Fruit fly (Drosophila melanogaster) whole organism, wandering third instar larva: ENCODE measurements around the gene CG7772.
"Not testable (repeated sequence)": the region's sequence is repeated elsewhere in the genome, so short reads cannot be mapped to it uniquely, and the experiment has no call there.

Experiments
- Abd-B ChIP-seq: fragments of >200 bp; optimal IDR thresholded peaks from 2 replicates; lab custom pipeline; 2017; ENCODE audit warnings: missing biosample characterization, missing genetic modification characterization
- CG32264 ChIP-seq: fragments of 200-800 bp; sonication (Bioruptor generic); optimal IDR thresholded peaks from 2 replicates; lab custom pipeline; 2016; ENCODE audit warnings: missing biosample characterization, missing genetic modification characterization
- CG9705 ChIP-seq: fragments of 200-800 bp; sonication (Bioruptor generic); optimal IDR thresholded peaks from 2 replicates; lab custom pipeline; 2018; ENCODE audit warnings: missing biosample characterization, mild to moderate bottlenecking, missing genetic modification characterization
- Dfd ChIP-seq: fragments of >200 bp; optimal IDR thresholded peaks from 2 replicates; lab custom pipeline; 2017; ENCODE audit warnings: missing biosample characterization, missing genetic modification characterization
- HLH106 ChIP-seq: fragments of 200-800 bp; optimal IDR thresholded peaks from 3 replicates; lab custom pipeline; 2019; ENCODE audit warnings: missing biosample characterization, mild to moderate bottlenecking, missing genetic modification characterization, moderate library complexity
- Hnf4 ChIP-seq: fragments of 200-800 bp; sonication (Bioruptor generic); optimal IDR thresholded peaks from 2 replicates; lab custom pipeline; 2016; ENCODE audit warnings: missing biosample characterization, mild to moderate bottlenecking, missing genetic modification characterization
- Hr83 ChIP-seq: fragments of 200-300 bp; sonication (Bioruptor generic); optimal IDR thresholded peaks from 2 replicates; lab custom pipeline; 2016; ENCODE audit warnings: missing biosample characterization, mild to moderate bottlenecking, missing genetic modification characterization, moderate library complexity; ENCODE audit not compliant: poor library complexity, severe bottlenecking
- Jra ChIP-seq: sonication (Bioruptor generic); optimal IDR thresholded peaks from 2 replicates; lab custom pipeline; 2016; ENCODE audit warnings: missing biosample characterization, missing genetic modification characterization
- Myc ChIP-seq: fragments of >200 bp; optimal IDR thresholded peaks from 2 replicates; lab custom pipeline; 2017
- OdsH ChIP-seq: fragments of 200-800 bp; sonication (Bioruptor generic); optimal IDR thresholded peaks from 2 replicates; lab custom pipeline; 2016; ENCODE audit warnings: missing biosample characterization, mild to moderate bottlenecking, missing genetic modification characterization
- Rel ChIP-seq, 2 experiments: fragments of 200-800 bp; sonication (Bioruptor generic) in 1 of 2; optimal IDR thresholded peaks; 2 replicates in 1 of 2; 3 replicates in 1 of 2; lab custom pipeline; 2016 to 2019; ENCODE audit warnings: mild to moderate bottlenecking in 2 of 2, missing biosample characterization in 2 of 2, missing genetic modification characterization in 2 of 2, moderate library complexity in 1 of 2
- Sp1 ChIP-seq: fragments of 200-800 bp; sonication (Bioruptor generic); optimal IDR thresholded peaks from 3 replicates; lab custom pipeline; 2019; ENCODE audit warnings: missing biosample characterization, mild to moderate bottlenecking, missing genetic modification characterization, moderate library complexity
- Vsx2 ChIP-seq: fragments of 200-300, 225-300 bp; sonication (Bioruptor generic); optimal IDR thresholded peaks from 2 replicates; lab custom pipeline; 2018; ENCODE audit warnings: missing biosample characterization, missing genetic modification characterization; ENCODE audit not compliant: partially characterized antibody
- br ChIP-seq: fragments of 200-800 bp; sonication (Bioruptor generic); optimal IDR thresholded peaks from 2 replicates; lab custom pipeline; 2016; ENCODE audit warnings: missing biosample characterization, missing genetic modification characterization
- brk ChIP-seq: fragments of 200-800 bp; sonication (Bioruptor generic); optimal IDR thresholded peaks from 2 replicates; lab custom pipeline; 2016; ENCODE audit warnings: missing biosample characterization, mild to moderate bottlenecking, missing genetic modification characterization
- dl ChIP-seq, 2 experiments: fragments of 175-275, 200-275 bp in 1 of 2; fragments of 200-275 bp in 1 of 2; sonication (Bioruptor generic); optimal IDR thresholded peaks; lab custom pipeline; 2018; ENCODE audit warnings: mild to moderate bottlenecking in 2 of 2, missing biosample characterization in 2 of 2, missing genetic modification characterization in 2 of 2, moderate library complexity in 2 of 2; ENCODE audit not compliant: partially characterized antibody in 2 of 2, insufficient read depth in 1 of 2
- dmrt93B ChIP-seq: fragments of 200-800 bp; sonication (Bioruptor generic); optimal IDR thresholded peaks from 2 replicates; lab custom pipeline; 2018; ENCODE audit warnings: missing biosample characterization, mild to moderate bottlenecking, missing genetic modification characterization
- dsf ChIP-seq: sonication (Bioruptor generic); optimal IDR thresholded peaks from 2 replicates; lab custom pipeline; 2016; ENCODE audit warnings: missing biosample characterization, missing genetic modification characterization, borderline replicate concordance
- ey ChIP-seq: fragments of 200-800 bp; sonication (Bioruptor generic); optimal IDR thresholded peaks from 2 replicates; lab custom pipeline; 2016; ENCODE audit warnings: missing biosample characterization, missing genetic modification characterization
- foxo ChIP-seq, 2 experiments: fragments of 200-800 bp; sonication (Bioruptor generic); optimal IDR thresholded peaks; 2 replicates in 1 of 2; 3 replicates in 1 of 2; lab custom pipeline; 2016 to 2017; ENCODE audit warnings: missing biosample characterization in 2 of 2, missing genetic modification characterization in 2 of 2
- fru ChIP-seq: fragments of 200-800 bp; sonication (Bioruptor generic); optimal IDR thresholded peaks from 3 replicates; lab custom pipeline; 2016; ENCODE audit warnings: missing biosample characterization, mild to moderate bottlenecking, missing genetic modification characterization
- h ChIP-seq: fragments of 200-800 bp; sonication (Bioruptor generic); optimal IDR thresholded peaks from 3 replicates; lab custom pipeline; 2016; ENCODE audit warnings: missing biosample characterization, mild to moderate bottlenecking, missing genetic modification characterization
- jim ChIP-seq: fragments of 175-275, 200-325 bp; sonication (Bioruptor generic); optimal IDR thresholded peaks from 2 replicates; lab custom pipeline; 2016; ENCODE audit warnings: missing biosample characterization, mild to moderate bottlenecking, missing genetic modification characterization
- lola ChIP-seq: fragments of >200 bp; optimal IDR thresholded peaks from 2 replicates; lab custom pipeline; 2017; ENCODE audit warnings: missing biosample characterization, missing genetic modification characterization
- pan ChIP-seq: fragments of >200 bp; optimal IDR thresholded peaks from 2 replicates; lab custom pipeline; 2017
- psq ChIP-seq: fragments of 200-800 bp; sonication (Bioruptor generic); optimal IDR thresholded peaks from 3 replicates; lab custom pipeline; 2017; ENCODE audit warnings: missing biosample characterization, mild to moderate bottlenecking, missing genetic modification characterization, moderate library complexity
- rgr ChIP-seq: fragments of 200-800 bp; sonication (Bioruptor generic); optimal IDR thresholded peaks from 3 replicates; lab custom pipeline; 2016; ENCODE audit warnings: missing biosample characterization, mild to moderate bottlenecking, missing genetic modification characterization
- sage ChIP-seq: fragments of 200-800 bp; sonication (Bioruptor generic); optimal IDR thresholded peaks from 2 replicates; lab custom pipeline; 2016; ENCODE audit warnings: missing biosample characterization, mild to moderate bottlenecking, missing genetic modification characterization
- tai ChIP-seq: sonication (Bioruptor generic); optimal IDR thresholded peaks from 2 replicates; lab custom pipeline; 2016; ENCODE audit warnings: missing biosample characterization, missing genetic modification characterization
- usp ChIP-seq: fragments of >200 bp; optimal IDR thresholded peaks from 2 replicates; lab custom pipeline; 2017; ENCODE audit warnings: missing biosample characterization, missing genetic modification characterization
- woc ChIP-seq: sonication (Bioruptor generic); optimal IDR thresholded peaks from 2 replicates; lab custom pipeline; 2016; ENCODE audit warnings: missing biosample characterization, mild to moderate bottlenecking, missing genetic modification characterization

The CG7772 gene

DNA sequence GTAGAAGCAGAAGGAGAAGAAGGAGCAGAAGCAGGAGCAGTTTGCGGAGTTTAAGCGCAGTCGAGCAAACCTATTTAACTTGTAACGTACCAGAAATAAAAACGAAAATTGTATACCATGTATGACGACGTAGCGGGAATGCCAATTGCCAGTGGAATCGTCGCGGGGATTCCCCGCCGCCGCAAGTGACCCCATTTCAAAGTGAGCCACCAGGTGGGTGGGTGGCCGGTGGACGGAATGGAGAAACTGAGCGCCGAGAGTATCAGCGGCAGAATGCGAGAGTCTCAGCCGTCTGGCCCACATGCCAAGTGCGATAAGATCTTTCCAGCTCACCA lies 3.5 kb upstream of the CG7772 start:
- TF ChIP-seq Rel (GFP tag; optimal IDR thresholded peaks at IDR 0.05; lab: Kevin White, UChicago) (no peak), Rel (tag; optimal IDR thresholded peaks at IDR 0.05; lab: Kevin White, UChicago) (peak; percentile 95), dmrt93B (GFP tag; lab: Kevin White, UChicago) (no peak), dl (GFP tag; optimal IDR thresholded peaks at IDR 0.05; lab: Kevin White, UChicago; ENCODE audit: insufficient read depth in 1 of 2, partially characterized antibody in 2 of 2) (no peak), tai (no peak), Abd-B (GFP tag; lab: Kevin White, UChicago) (no peak)

DNA sequence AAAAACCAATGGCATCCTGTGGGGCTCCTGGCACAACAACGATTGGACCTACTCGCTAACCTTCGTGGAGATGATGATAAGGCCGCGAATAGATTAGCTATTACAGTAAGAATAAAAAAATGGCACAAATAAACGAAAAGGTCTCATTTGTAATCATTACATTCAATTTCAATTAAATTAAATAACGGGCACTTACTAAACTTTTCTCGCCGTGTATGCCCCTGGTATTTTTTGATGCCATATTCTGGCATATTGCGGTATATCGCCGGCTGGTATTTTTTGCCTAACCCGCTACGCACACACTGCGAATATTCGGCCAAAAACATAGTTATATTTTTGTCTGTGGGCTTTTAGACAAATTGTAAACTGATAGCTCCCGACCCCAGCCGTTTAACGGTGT lies 7.7 kb downstream of the CG7772 start, which contains the start of gene Gss2:
Gene Gss2 (plus strand): TSS at position 301 of the 400 bp plus-strand sequence.
- not testable (repeated sequence) for TF ChIP-seq lola; dl (GFP tag; optimal IDR thresholded peaks at IDR 0.05; lab: Kevin White, UChicago; ENCODE audit: insufficient read depth in 1 of 2, partially characterized antibody in 2 of 2); rgr

DNA sequence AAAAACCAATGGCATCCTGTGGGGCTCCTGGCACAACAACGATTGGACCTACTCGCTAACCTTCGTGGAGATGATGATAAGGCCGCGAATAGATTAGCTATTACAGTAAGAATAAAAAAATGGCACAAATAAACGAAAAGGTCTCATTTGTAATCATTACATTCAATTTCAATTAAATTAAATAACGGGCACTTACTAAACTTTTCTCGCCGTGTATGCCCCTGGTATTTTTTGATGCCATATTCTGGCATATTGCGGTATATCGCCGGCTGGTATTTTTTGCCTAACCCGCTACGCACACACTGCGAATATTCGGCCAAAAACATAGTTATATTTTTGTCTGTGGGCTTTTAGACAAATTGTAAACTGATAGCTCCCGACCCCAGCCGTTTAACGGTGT lies 17.8 kb downstream of the CG7772 start, which contains the start of gene Gss1:
Gene Gss1 (plus strand): TSS at position 301 of the 400 bp plus-strand sequence.
- TF ChIP-seq ey; jim; Hr83 (GFP tag; lab: Kevin White, UChicago): not testable (repeated sequence)

DNA sequence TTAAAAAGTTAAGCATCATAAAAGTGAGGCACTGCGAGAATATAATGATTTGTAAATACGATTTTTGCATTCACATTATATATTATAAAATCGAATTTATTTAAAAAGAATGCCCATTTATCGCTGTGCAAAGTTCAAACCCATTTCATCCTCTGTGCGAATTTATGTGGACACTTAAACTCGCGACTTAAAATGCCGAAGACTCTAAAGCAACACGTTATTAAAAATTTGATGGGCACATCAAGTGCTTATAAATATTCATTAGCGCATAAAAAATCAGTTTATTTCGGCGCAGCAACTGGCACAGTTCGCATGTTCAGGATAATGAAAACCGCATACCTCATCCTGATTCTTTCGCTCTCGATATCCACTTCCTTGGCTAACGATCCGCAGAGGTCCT lies 19.2 kb downstream of the CG7772 start, which contains the start of gene CG6788:
Gene CG6788 (plus strand): TSS at position 301 of the 400 bp plus-strand sequence.
- TF ChIP-seq tai (no peak), pan (lab: Kevin White, UChicago) (no peak), psq (no peak), CG32264 (GFP tag; lab: Kevin White, UChicago) (no peak), jim (no peak), h (no peak), usp (GFP tag; lab: Kevin White, UChicago) (no peak), sage (GFP tag; lab: Kevin White, UChicago) (no peak)

DNA sequence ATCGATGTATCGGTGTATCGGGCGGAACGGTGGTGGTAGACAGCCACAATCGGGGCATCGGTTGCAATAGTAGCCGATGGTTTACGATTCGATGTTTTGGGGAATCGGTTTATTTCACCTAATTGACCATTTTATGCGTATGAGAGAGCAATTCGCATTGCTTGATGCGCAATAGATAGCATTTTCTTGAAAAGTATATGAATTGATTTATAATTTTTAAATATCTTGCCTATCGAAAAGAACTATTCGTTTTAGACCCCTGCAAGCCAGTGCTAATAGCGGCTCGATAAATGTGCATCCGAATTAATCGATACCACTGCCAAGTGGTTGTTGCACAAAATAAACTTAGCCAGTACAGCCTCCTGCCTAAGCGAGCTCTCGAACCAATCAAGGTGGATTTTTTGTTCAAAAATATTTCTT lies 19.8 kb downstream of the CG7772 start, which contains the start of gene mnb:
Gene mnb (minus strand): TSS at position 15 of the 420 bp plus-strand sequence.
- TF ChIP-seq HLH106 (tag; lab: Kevin White, UChicago) (peak; percentile 33), sage (GFP tag; lab: Kevin White, UChicago) (no peak), tai (no peak), brk (no peak), Vsx2 (no peak), Rel (GFP tag; optimal IDR thresholded peaks at IDR 0.05; lab: Kevin White, UChicago) (no peak), Rel (tag; optimal IDR thresholded peaks at IDR 0.05; lab: Kevin White, UChicago) (no peak), foxo (GFP tag; optimal IDR thresholded peaks at IDR 0.05; lab: Kevin White, UChicago) (peak in 1 of 2 experiments; percentile 45), woc (GFP tag; lab: Kevin White, UChicago) (no peak), Sp1 (GFP tag; lab: Kevin White, UChicago) (no peak), lola (no peak), Myc (lab: Kevin White, UChicago) (peak; percentile 65), CG9705 (GFP tag; lab: Kevin White, UChicago) (no peak), dsf (GFP tag; lab: Kevin White, UChicago) (no peak), Hr83 (GFP tag; lab: Kevin White, UChicago) (no peak), CG32264 (GFP tag; lab: Kevin White, UChicago) (no peak), psq (no peak), OdsH (GFP tag; lab: Kevin White, UChicago) (no peak), fru (GFP tag; lab: Kevin White, UChicago) (no peak), br (GFP tag; lab: Kevin White, UChicago) (no peak), h (no peak), Dfd (GFP tag; lab: Kevin White, UChicago) (no peak), Jra (GFP tag; lab: Kevin White, UChicago) (peak; percentile 14), ey (peak; percentile 14), dmrt93B (GFP tag; lab: Kevin White, UChicago) (no peak), Hnf4 (GFP tag; lab: Kevin White, UChicago) (peak; percentile 63)
